Worm (Caenorhabditis elegans) whole organism, late embryonic: Measurements from ENCODE around the gene tbx-38.

Experiments used
- K02D7.2 ChIP-seq: sonication (generic microtip); optimal IDR thresholded peaks from 2 replicates; lab custom pipeline; 2017; ENCODE audit warnings: mild to moderate bottlenecking, missing genetic modification characterization, missing compliant biosample characterization
- K09A11.1 ChIP-seq: sonication (generic microtip); optimal IDR thresholded peaks from 2 replicates; lab custom pipeline; 2017; ENCODE audit warnings: antibody characterized with exemption, mild to moderate bottlenecking, missing genetic modification characterization, missing compliant biosample characterization; ENCODE audit not compliant: insufficient read depth
- fkh-6 ChIP-seq: sonication (generic microtip); optimal IDR thresholded peaks from 2 replicates; lab custom pipeline; 2016; ENCODE audit warnings: missing genetic modification characterization, missing compliant biosample characterization
- nhr-11 ChIP-seq: fragments of 150-350 bp; optimal IDR thresholded peaks from 2 replicates; lab custom pipeline; 2014; ENCODE audit warnings: missing biosample characterization, missing genetic modification characterization
- npax-4 ChIP-seq: sonication (generic microtip); optimal IDR thresholded peaks from 2 replicates; lab custom pipeline; 2016; ENCODE audit warnings: missing genetic modification characterization, missing compliant biosample characterization
- pha-4 ChIP-seq: fragments of 150-350 bp; optimal IDR thresholded peaks from 2 replicates; lab custom pipeline; 2018; ENCODE audit warnings: missing biosample characterization, missing genetic modification reagents, missing genetic modification characterization
- pqm-1 ChIP-seq: sonication (generic microtip); optimal IDR thresholded peaks from 2 replicates; lab custom pipeline; 2016; ENCODE audit warnings: missing genetic modification characterization, missing compliant biosample characterization
- rnt-1 ChIP-seq: sonication (generic microtip); optimal IDR thresholded peaks from 2 replicates; lab custom pipeline; 2016; ENCODE audit warnings: missing genetic modification characterization, missing compliant biosample characterization

DNA sequence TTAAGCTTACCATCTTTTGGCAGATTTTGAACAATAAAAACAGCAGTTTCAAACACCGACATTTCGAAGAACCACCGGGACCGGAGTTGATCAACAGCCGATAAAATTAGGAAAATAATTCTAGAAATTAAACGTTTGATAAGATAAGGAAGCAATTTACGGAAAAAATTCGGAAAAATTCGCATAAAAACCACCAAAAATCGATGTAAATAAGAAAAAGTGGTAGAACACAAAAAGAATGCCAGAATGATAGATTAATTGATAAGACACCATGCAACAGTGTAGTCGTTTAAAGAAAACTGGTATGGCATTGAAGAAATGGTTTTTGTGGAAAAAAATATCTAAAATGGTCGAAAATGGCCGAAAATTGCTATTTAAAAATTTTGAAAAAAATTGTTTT is 36.5 kb upstream of the tbx-38 start, which contains the start of gene maa-1:
- TF ChIP-seq K09A11.1 (tag; lab: Kevin White, UChicago) (no peak), rnt-1 (tag; lab: Kevin White, UChicago) (no peak), pqm-1 (tag; lab: Kevin White, UChicago) (no peak), nhr-11 (no peak), npax-4 (tag; lab: Kevin White, UChicago) (no peak), pha-4 (tag; lab: Kevin White, UChicago) (no peak), K02D7.2 (tag; lab: Kevin White, UChicago) (no peak), fkh-6 (tag; lab: Kevin White, UChicago) (no peak)
